Worm (Caenorhabditis elegans): Measurements from ENCODE around the gene str-222.

ce11 chrV:1662270-1662669, 26.3 kb downstream of the str-222 start, which contains the start of gene irld-40:
- TF ChIP-seq nhr-77 (tag; optimal IDR thresholded peaks at IDR 0.05) (no peak), snpc-4 (tag; optimal IDR thresholded peaks at IDR 0.05) (no peak), sea-2 (GFP tag; optimal IDR thresholded peaks at IDR 0.05) (no peak)
